Worm (Caenorhabditis elegans): ENCODE results near the gene ZC404.2.

ZC404.2 gene

ce11 chrV:6821509-6821908, 33.8 kb downstream of the ZC404.2 start, which contains the start of gene T15B7.8:
Gene T15B7.8 (plus strand): TSS chrV:6821809.
- no peak for TF ChIP-seq mec-3 (tag; optimal IDR thresholded peaks at IDR 0.05; ENCODE audit: borderline replicate concordance)
- TF ChIP-seq fax-1 (tag; optimal IDR thresholded peaks at IDR 0.05) = no peak
- no peak for TF ChIP-seq pqm-1 (tag; optimal IDR thresholded peaks at IDR 0.05)
- no peak for TF ChIP-seq ceh-14 (tag; optimal IDR thresholded peaks at IDR 0.05)
- TF ChIP-seq che-1 (tag; optimal IDR thresholded peaks at IDR 0.05) = no peak
- TF ChIP-seq gmeb-2 (tag; optimal IDR thresholded peaks at IDR 0.05) = no peak
- TF ChIP-seq ceh-18 (tag; optimal IDR thresholded peaks at IDR 0.05) = no peak
- TF ChIP-seq C08G9.2 (tag; optimal IDR thresholded peaks at IDR 0.05) = no peak
- TF ChIP-seq elt-4 (tag; optimal IDR thresholded peaks at IDR 0.05) = no peak
- TF ChIP-seq lin-11 (tag; optimal IDR thresholded peaks at IDR 0.05) = no peak

ce11 chrV:6823432-6823831, 35.7 kb downstream of the ZC404.2 start:
- TF ChIP-seq ceh-14 (tag; optimal IDR thresholded peaks at IDR 0.05) = no peak
- TF ChIP-seq elt-2 (tag; optimal IDR thresholded peaks at IDR 0.05) = peak; percentile 85

- TF ChIP-seq che-1 (tag; optimal IDR thresholded peaks at IDR 0.05) = no peak
- no peak for TF ChIP-seq ets-4 (tag; optimal IDR thresholded peaks at IDR 0.05)
- TF ChIP-seq ceh-45 (GFP tag; IDR thresholded peaks at IDR 0.05) = no peak
- no peak for TF ChIP-seq pqm-1 (tag; optimal IDR thresholded peaks at IDR 0.05)
- TF ChIP-seq elt-2 (tag; optimal IDR thresholded peaks at IDR 0.05) = no peak
- no peak for TF ChIP-seq ztf-16 (tag; optimal IDR thresholded peaks at IDR 0.05)
- TF ChIP-seq ceh-48 (tag; optimal IDR thresholded peaks at IDR 0.05) = no peak
- no peak for TF ChIP-seq K02D7.2 (tag; optimal IDR thresholded peaks at IDR 0.05)
- no peak for TF ChIP-seq ceh-31 (tag; optimal IDR thresholded peaks at IDR 0.05)
- TF ChIP-seq F13H6.1 (tag; optimal IDR thresholded peaks at IDR 0.05) = no peak
- TF ChIP-seq ceh-34 (tag; optimal IDR thresholded peaks at IDR 0.05) = no peak
- no peak for TF ChIP-seq ceh-6 (GFP tag; optimal IDR thresholded peaks at IDR 0.05)
- no peak for TF ChIP-seq hlh-13 (GFP tag; optimal IDR thresholded peaks at IDR 0.05)
- TF ChIP-seq Y22D7AL.16 (tag; optimal IDR thresholded peaks at IDR 0.05) = no peak
- TF ChIP-seq hlh-15 (tag; optimal IDR thresholded peaks at IDR 0.05) = no peak
Measured at ce11 chrV:6828786-6829185, 41.0 kb downstream of the ZC404.2 start, which contains the start of gene dmsr-15. Gene dmsr-15 (minus strand): TSS chrV:6828886.

- TF ChIP-seq ceh-18 (tag; optimal IDR thresholded peaks at IDR 0.05) (no peak), pha-2 (tag; optimal IDR thresholded peaks at IDR 0.05) (no peak)
Measured at ce11 chrV:6829404-6829803, 41.7 kb downstream of the ZC404.2 start, which contains the start of gene col-141. Gene col-141 (plus strand): TSS chrV:6829704.

ce11 chrV:6830075-6830474, 42.3 kb downstream of the ZC404.2 start:
- TF ChIP-seq ceh-34 (tag; optimal IDR thresholded peaks at IDR 0.05) (no peak), eyg-1 (tag; optimal IDR thresholded peaks at IDR 0.05) (no peak), T23F11.4 (GFP tag; optimal IDR thresholded peaks at IDR 0.05) (no peak), nhr-232 (tag; optimal IDR thresholded peaks at IDR 0.05) (no peak), hlh-30 (tag; optimal IDR thresholded peaks at IDR 0.05; ENCODE audit: insufficient read depth) (no peak), F13H6.1 (tag; optimal IDR thresholded peaks at IDR 0.05) (no peak), Y22D7AL.16 (tag; optimal IDR thresholded peaks at IDR 0.05) (no peak), nfya-1 (tag; optimal IDR thresholded peaks at IDR 0.05) (no peak), npax-4 (tag; optimal IDR thresholded peaks at IDR 0.05) (no peak), ceh-9 (tag; optimal IDR thresholded peaks at IDR 0.05) (no peak), K02D7.2 (tag; optimal IDR thresholded peaks at IDR 0.05) (no peak), tbx-7 (tag; optimal IDR thresholded peaks at IDR 0.05) (peak; percentile 24), sox-4 (tag; optimal IDR thresholded peaks at IDR 0.05) (peak; percentile 9), ceh-2 (tag; optimal IDR thresholded peaks at IDR 0.05) (no peak), ceh-31 (tag; optimal IDR thresholded peaks at IDR 0.05) (no peak), ztf-16 (tag; optimal IDR thresholded peaks at IDR 0.05) (no peak), ttx-3 (tag; optimal IDR thresholded peaks at IDR 0.05) (no peak), dve-1 (tag; optimal IDR thresholded peaks at IDR 0.05) (no peak), elt-4 (tag; optimal IDR thresholded peaks at IDR 0.05) (no peak), hlh-6 (tag; optimal IDR thresholded peaks at IDR 0.05) (peak; percentile 18)

Data from whole organism, late embryonic.